Worm (Caenorhabditis elegans) whole organism, L2 larva: ENCODE results near the gene ger-1.

ENCODE experiments used
- C34F6.9 ChIP-seq: fragments of 150-350 bp; optimal IDR thresholded peaks from 2 replicates; lab custom pipeline; 2014; ENCODE audit warnings: missing biosample characterization, missing genetic modification characterization
- F13H6.1 ChIP-seq: sonication (generic microtip); optimal IDR thresholded peaks from 2 replicates; lab custom pipeline; 2016; ENCODE audit warnings: missing genetic modification characterization, missing compliant biosample characterization
- Y55F3AM.14 ChIP-seq: fragments of 200-800 bp; sonication (Bioruptor generic); optimal IDR thresholded peaks from 2 replicates; lab custom pipeline; 2018; ENCODE audit warnings: mild to moderate bottlenecking, missing genetic modification characterization, missing compliant biosample characterization
- ZK546.5 ChIP-seq: sonication (generic microtip); optimal IDR thresholded peaks from 2 replicates; lab custom pipeline; 2017; ENCODE audit warnings: missing biosample characterization, missing genetic modification characterization
- alr-1 ChIP-seq: fragments of 150-350 bp; optimal IDR thresholded peaks from 2 replicates; lab custom pipeline; 2014; ENCODE audit warnings: missing biosample characterization, missing genetic modification characterization
- aly-2 ChIP-seq: fragments of 150-350 bp; optimal IDR thresholded peaks from 2 replicates; lab custom pipeline; 2014; ENCODE audit warnings: missing biosample characterization, missing genetic modification characterization
- blmp-1 ChIP-seq: sonication (generic microtip); optimal IDR thresholded peaks from 2 replicates; lab custom pipeline; 2017; ENCODE audit warnings: missing genetic modification characterization, mild to moderate bottlenecking, missing compliant biosample characterization, antibody characterized with exemption, moderate library complexity; ENCODE audit not compliant: insufficient read depth
- ceh-82 ChIP-seq: fragments of 150-350 bp; optimal IDR thresholded peaks from 2 replicates; lab custom pipeline; 2014; ENCODE audit warnings: missing biosample characterization, missing genetic modification characterization
- elt-3 ChIP-seq: sonication (generic microtip); optimal IDR thresholded peaks from 2 replicates; lab custom pipeline; 2017; ENCODE audit warnings: missing biosample characterization, missing genetic modification characterization
- fos-1 ChIP-seq: fragments of 150-350 bp; optimal IDR thresholded peaks from 2 replicates; lab custom pipeline; 2014; ENCODE audit warnings: missing biosample characterization, missing genetic modification characterization
- lin-11 ChIP-seq: fragments of 150-350 bp; sonication (generic microtip); optimal IDR thresholded peaks from 2 replicates; lab custom pipeline; 2014; ENCODE audit warnings: missing biosample characterization, missing genetic modification characterization, inconsistent platforms, mixed read lengths
- lin-13 ChIP-seq: fragments of 150-350 bp; optimal IDR thresholded peaks from 2 replicates; lab custom pipeline; 2014; ENCODE audit warnings: missing biosample characterization, missing genetic modification reagents, missing genetic modification characterization
- mab-5 ChIP-seq: fragments of 150-350 bp; optimal IDR thresholded peaks from 2 replicates; lab custom pipeline; 2014; ENCODE audit warnings: missing biosample characterization, missing genetic modification characterization
- mdl-1 ChIP-seq, 2 experiments: fragments of 150-350 bp in 1 of 2; sonication (generic microtip) in 1 of 2; optimal IDR thresholded peaks; 2 replicates each; lab custom pipeline; 2017; ENCODE audit warnings: missing biosample characterization in 2 of 2, missing genetic modification characterization in 2 of 2
- nhr-129 ChIP-seq: fragments of 150-350 bp; optimal IDR thresholded peaks from 2 replicates; lab custom pipeline; 2014; ENCODE audit warnings: missing biosample characterization, missing genetic modification characterization
- nhr-6 ChIP-seq: fragments of 150-350 bp; optimal IDR thresholded peaks from 2 replicates; lab custom pipeline; 2014; ENCODE audit warnings: missing biosample characterization, missing genetic modification characterization
- peb-1 ChIP-seq: fragments of 150-350 bp; optimal IDR thresholded peaks from 2 replicates; lab custom pipeline; 2014; ENCODE audit warnings: missing biosample characterization, missing genetic modification characterization
- sem-4 ChIP-seq: fragments of 150-350 bp; optimal IDR thresholded peaks from 2 replicates; lab custom pipeline; 2014; ENCODE audit warnings: missing biosample characterization, missing genetic modification reagents, missing genetic modification characterization
- skn-1 ChIP-seq: sonication (generic microtip); optimal IDR thresholded peaks from 2 replicates; lab custom pipeline; 2017; ENCODE audit warnings: missing biosample characterization, missing genetic modification characterization
- sma-3 ChIP-seq: sonication (generic microtip); optimal IDR thresholded peaks from 2 replicates; lab custom pipeline; 2016; ENCODE audit warnings: missing genetic modification reagents, missing genetic modification characterization, missing compliant biosample characterization
- sma-9 ChIP-seq, 2 experiments: fragments of 150-350 bp in 1 of 2; sonication (generic microtip) in 1 of 2; optimal IDR thresholded peaks; 2 replicates each; lab custom pipeline; 2014 to 2016; ENCODE audit warnings: missing genetic modification characterization in 2 of 2, mild to moderate bottlenecking in 1 of 2, missing biosample characterization in 1 of 2, missing compliant biosample characterization in 1 of 2, missing genetic modification reagents in 1 of 2, moderate library complexity in 1 of 2
- snpc-4 ChIP-seq: fragments of 150-350 bp; optimal IDR thresholded peaks from 2 replicates; lab custom pipeline; 2014; ENCODE audit warnings: missing biosample characterization, missing genetic modification characterization
- ztf-1 ChIP-seq: fragments of 200-800 bp; sonication (Bioruptor generic); conservative IDR thresholded peaks from 2 replicates; pipeline ENCODE4 v1.3.6; 2022; ENCODE audit warnings: missing genetic modification characterization, missing compliant biosample characterization

The ger-1 gene

ce11 chrIII:7064185-7064584 lies 3.1 kb downstream of the ger-1 start, which contains the start of gene R01H2.4:
TSS of gene R01H2.4 (minus strand) at chrIII:7064285.
- TF ChIP-seq sem-4 (tag; lab: Kevin White, UChicago) (no peak), nhr-129 (tag; lab: Kevin White, UChicago) (no peak), lin-11 (tag; lab: Kevin White, UChicago) (no peak), sma-9 (GFP tag; optimal IDR thresholded peaks at IDR 0.05; lab: Kevin White, UChicago) (no peak), sma-9 (tag; optimal IDR thresholded peaks at IDR 0.05; lab: Kevin White, UChicago) (no peak), alr-1 (tag; lab: Kevin White, UChicago) (no peak), snpc-4 (tag; lab: Kevin White, UChicago) (no peak)
- TF ChIP-seq, all 48 proteins: peak for 0

ce11 chrIII:7063061-7063460 lies 4.2 kb downstream of the ger-1 start:
- TF ChIP-seq aly-2 (no peak), F13H6.1 (tag; lab: Kevin White, UChicago) (no peak), ceh-82 (no peak), lin-13 (no peak), nhr-6 (tag; lab: Kevin White, UChicago) (no peak)

- no peak for TF ChIP-seq ZK546.5
- TF ChIP-seq nhr-6 (tag; lab: Kevin White, UChicago) = no peak
- no peak for TF ChIP-seq C34F6.9 (tag; lab: Kevin White, UChicago)
Observed at ce11 chrIII:7062580-7062979, 4.7 kb downstream of the ger-1 start, which contains the start of gene R01H2.1. TSS of gene R01H2.1 (plus strand) at chrIII:7062880.

- TF ChIP-seq ztf-1 (GFP tag; lab: Robert Waterston, UW) (no peak), sem-4 (tag; lab: Kevin White, UChicago) (no peak), ceh-82 (no peak), C34F6.9 (tag; lab: Kevin White, UChicago) (no peak), sma-3 (GFP tag; lab: Kevin White, UChicago) (no peak), nhr-6 (tag; lab: Kevin White, UChicago) (no peak)
Observed at ce11 chrIII:7060531-7061095, 6.7 kb downstream of the ger-1 start, which contains the start of gene egg-2. TSS of gene egg-2 (minus strand) at chrIII:7060583.

ce11 chrIII:7056241-7056640 lies 11.0 kb downstream of the ger-1 start, which contains the start of gene R01H2.2:
TSS of gene R01H2.2 (plus strand) at chrIII:7056541.
- TF ChIP-seq lin-13 (no peak), mab-5 (tag; lab: Kevin White, UChicago) (no peak), skn-1 (tag; lab: Kevin White, UChicago) (no peak)

- TF ChIP-seq elt-3 (no peak), mdl-1 (tag; optimal IDR thresholded peaks at IDR 0.05; lab: Kevin White, UChicago) (no peak), blmp-1 (tag; lab: Kevin White, UChicago) (no peak)
Observed at ce11 chrIII:7045643-7046042, 21.6 kb downstream of the ger-1 start, which contains the start of gene R01H2.7. TSS of gene R01H2.7 (minus strand) at chrIII:7045743.

ce11 chrIII:7034252-7035223 lies 32.7 kb downstream of the ger-1 start:
- no peak for TF ChIP-seq lin-11 (tag; lab: Kevin White, UChicago)
- TF ChIP-seq skn-1 (tag; lab: Kevin White, UChicago) = no peak
- TF ChIP-seq peb-1 = no peak

- TF ChIP-seq Y55F3AM.14 (GFP tag; lab: Kevin White, UChicago) = no peak
- peak; percentile 3 for TF ChIP-seq fos-1
- TF ChIP-seq, all 48 proteins: peak for 1
Observed at ce11 chrIII:7032070-7032469, 35.2 kb downstream of the ger-1 start.
